Fruit fly (Drosophila melanogaster) whole organism, prepupa: ENCODE results near the gene SmydA-3.
A peak's percentile ranks its signal among the peaks of the same experiment; 100 is the strongest.

ENCODE experiments used
- Blimp-1 ChIP-seq: fragments of 200-800 bp; sonication (Bioruptor generic); optimal IDR thresholded peaks from 3 replicates; lab custom pipeline; 2017; ENCODE audit warnings: missing biosample characterization, missing genetic modification characterization, mild to moderate bottlenecking, moderate library complexity, missing genetic modification reagents
- CG10669 ChIP-seq: fragments of 200-800 bp; sonication (Bioruptor generic); optimal IDR thresholded peaks from 3 replicates; lab custom pipeline; 2018; ENCODE audit warnings: missing biosample characterization, mild to moderate bottlenecking, missing genetic modification characterization, moderate library complexity
- CG11762 ChIP-seq: fragments of 200-800 bp; sonication (Bioruptor generic); optimal IDR thresholded peaks from 3 replicates; lab custom pipeline; 2016; ENCODE audit warnings: missing biosample characterization, missing genetic modification characterization; ENCODE audit not compliant: insufficient read depth
- CG11902 ChIP-seq: fragments of 200-800 bp; sonication (Bioruptor generic); optimal IDR thresholded peaks from 3 replicates; lab custom pipeline; 2016; ENCODE audit warnings: missing biosample characterization, missing genetic modification characterization
- CG15336 ChIP-seq: fragments of 200-800 bp; sonication (Bioruptor generic); IDR thresholded peaks from 2 replicates; pipeline ENCODE4 v1.3.6; 2022; ENCODE audit warnings: missing biosample characterization, missing genetic modification characterization
- CG1621 ChIP-seq: fragments of 200-800 bp; sonication (Bioruptor generic); optimal IDR thresholded peaks from 3 replicates; lab custom pipeline; 2018; ENCODE audit warnings: missing biosample characterization, mild to moderate bottlenecking, missing genetic modification characterization
- CG31627 ChIP-seq: fragments of 200-800 bp; sonication (Bioruptor generic); optimal IDR thresholded peaks from 3 replicates; lab custom pipeline; 2016; ENCODE audit warnings: missing biosample characterization, missing genetic modification characterization
- CG32006 ChIP-seq: fragments of 200-800 bp; sonication (Bioruptor generic); optimal IDR thresholded peaks from 3 replicates; lab custom pipeline; 2017; ENCODE audit warnings: missing biosample characterization, mild to moderate bottlenecking, missing genetic modification characterization
- CG34406 ChIP-seq: fragments of 200-800 bp; sonication (Bioruptor generic); optimal IDR thresholded peaks from 3 replicates; lab custom pipeline; 2016; ENCODE audit warnings: missing biosample characterization, missing genetic modification characterization
- CG3919 ChIP-seq: fragments of 200-800 bp; sonication (Bioruptor generic); optimal IDR thresholded peaks from 3 replicates; lab custom pipeline; 2016; ENCODE audit warnings: missing biosample characterization, missing genetic modification characterization
- CG4318 ChIP-seq: fragments of 200-800 bp; sonication (Bioruptor generic); optimal IDR thresholded peaks from 3 replicates; lab custom pipeline; 2017; ENCODE audit warnings: missing biosample characterization, mild to moderate bottlenecking, missing genetic modification characterization
- CG6163 ChIP-seq: fragments of 200-800 bp; sonication (Bioruptor generic); IDR thresholded peaks from 3 replicates; pipeline ENCODE4 v1.3.6; 2022; ENCODE audit warnings: missing biosample characterization, missing genetic modification characterization
- CG6276 ChIP-seq: fragments of 200-800 bp; sonication (Bioruptor generic); optimal IDR thresholded peaks from 2 replicates; lab custom pipeline; 2017; ENCODE audit warnings: missing biosample characterization, mild to moderate bottlenecking, missing genetic modification characterization
- CG6792 ChIP-seq: fragments of 200-800 bp; sonication (Bioruptor generic); optimal IDR thresholded peaks from 3 replicates; lab custom pipeline; 2016; ENCODE audit warnings: missing biosample characterization, missing genetic modification characterization
- CG8632 ChIP-seq: fragments of 200-800 bp; sonication (Bioruptor generic); optimal IDR thresholded peaks from 3 replicates; lab custom pipeline; 2016; ENCODE audit warnings: missing biosample characterization, missing genetic modification characterization
- CG9139 ChIP-seq: fragments of 200-800 bp; sonication (Bioruptor generic); optimal IDR thresholded peaks from 3 replicates; lab custom pipeline; 2017; ENCODE audit warnings: missing biosample characterization, mild to moderate bottlenecking, missing genetic modification characterization
- Eip75B ChIP-seq: fragments of 200-800 bp; sonication (Bioruptor generic); optimal IDR thresholded peaks from 3 replicates; lab custom pipeline; 2016; ENCODE audit warnings: missing biosample characterization, missing genetic modification characterization
- Eip93F ChIP-seq: fragments of 200-800 bp; sonication (Bioruptor generic); optimal IDR thresholded peaks from 2 replicates; lab custom pipeline; 2016; ENCODE audit warnings: missing biosample characterization, mild to moderate bottlenecking, missing genetic modification characterization
- Ets96B ChIP-seq: fragments of 200-800 bp; optimal IDR thresholded peaks from 2 replicates; lab custom pipeline; 2019; ENCODE audit warnings: missing biosample characterization, mild to moderate bottlenecking, missing genetic modification characterization, moderate library complexity
- Gug ChIP-seq: fragments of 200-800 bp; sonication (Bioruptor generic); IDR thresholded peaks from 2 replicates; pipeline ENCODE4 v1.3.6; 2022; ENCODE audit warnings: missing biosample characterization, missing genetic modification characterization
- Hr38 ChIP-seq: sonication (Bioruptor generic); optimal IDR thresholded peaks from 2 replicates; lab custom pipeline; 2016; ENCODE audit warnings: missing biosample characterization, missing genetic modification characterization
- Hr39 ChIP-seq: fragments of 200-800 bp; sonication (Bioruptor generic); optimal IDR thresholded peaks from 2 replicates; lab custom pipeline; 2016; ENCODE audit warnings: missing biosample characterization, missing genetic modification characterization
- Hr4 ChIP-seq: fragments of 200-800 bp; sonication (Bioruptor generic); optimal IDR thresholded peaks from 3 replicates; lab custom pipeline; 2016; ENCODE audit warnings: missing biosample characterization, missing genetic modification characterization
- Lpt ChIP-seq: fragments of 200-800 bp; sonication (Bioruptor generic); optimal IDR thresholded peaks from 3 replicates; lab custom pipeline; 2016; ENCODE audit warnings: missing biosample characterization, missing genetic modification characterization
- Met ChIP-seq: fragments of 200-800 bp; sonication (Bioruptor generic); optimal IDR thresholded peaks from 3 replicates; lab custom pipeline; 2016; ENCODE audit warnings: missing biosample characterization, missing genetic modification characterization
- Sox14 ChIP-seq: fragments of 200-800 bp; sonication (Bioruptor generic); optimal IDR thresholded peaks from 3 replicates; lab custom pipeline; 2016; ENCODE audit warnings: missing biosample characterization, missing genetic modification characterization
- Sox15 ChIP-seq: fragments of 200-800 bp; sonication (Bioruptor generic); optimal IDR thresholded peaks from 3 replicates; lab custom pipeline; 2016; ENCODE audit warnings: missing biosample characterization, missing genetic modification characterization
- achi ChIP-seq: fragments of 200-800 bp; sonication (Bioruptor generic); optimal IDR thresholded peaks from 3 replicates; lab custom pipeline; 2016; ENCODE audit warnings: missing biosample characterization, missing genetic modification characterization
- acj6 ChIP-seq: fragments of 200-800 bp; sonication (Bioruptor generic); optimal IDR thresholded peaks from 3 replicates; lab custom pipeline; 2016; ENCODE audit warnings: missing biosample characterization, missing genetic modification characterization
- dsx ChIP-seq: fragments of 200-800 bp; optimal IDR thresholded peaks from 3 replicates; lab custom pipeline; 2019; ENCODE audit warnings: missing biosample characterization, mild to moderate bottlenecking, missing genetic modification characterization, moderate library complexity; ENCODE audit not compliant: poor library complexity, severe bottlenecking
- esn ChIP-seq: fragments of 200-800 bp; sonication (Bioruptor generic); optimal IDR thresholded peaks from 2 replicates; lab custom pipeline; 2016; ENCODE audit warnings: missing biosample characterization, mild to moderate bottlenecking, missing genetic modification characterization, moderate library complexity
- fd59A ChIP-seq: fragments of 200-800 bp; sonication (Bioruptor generic); optimal IDR thresholded peaks from 2 replicates; lab custom pipeline; 2017; ENCODE audit warnings: missing biosample characterization, mild to moderate bottlenecking, missing genetic modification characterization, missing genetic modification reagents
- fkh ChIP-seq: fragments of 200-800 bp; sonication (Bioruptor generic); optimal IDR thresholded peaks from 3 replicates; lab custom pipeline; 2017; ENCODE audit warnings: missing biosample characterization, mild to moderate bottlenecking, missing genetic modification characterization, moderate library complexity
- lz ChIP-seq: fragments of 200-800 bp; sonication (Bioruptor generic); optimal IDR thresholded peaks from 3 replicates; lab custom pipeline; 2016; ENCODE audit warnings: missing biosample characterization, missing genetic modification characterization
- net ChIP-seq: fragments of 200-800 bp; sonication (Bioruptor generic); optimal IDR thresholded peaks from 3 replicates; lab custom pipeline; 2016; ENCODE audit warnings: missing biosample characterization, missing genetic modification characterization
- pdm3 ChIP-seq: fragments of 200-800 bp; sonication (Bioruptor generic); optimal IDR thresholded peaks from 3 replicates; lab custom pipeline; 2016; ENCODE audit warnings: missing biosample characterization, missing genetic modification characterization
- salr ChIP-seq, 2 experiments: fragments of 200-800 bp; sonication (Bioruptor generic); optimal IDR thresholded peaks; 3 replicates each; lab custom pipeline; 2016 to 2018; ENCODE audit warnings: missing biosample characterization in 2 of 2, missing genetic modification characterization in 2 of 2, mild to moderate bottlenecking in 1 of 2
- spab ChIP-seq: fragments of 200-800 bp; sonication (Bioruptor generic); optimal IDR thresholded peaks from 2 replicates; lab custom pipeline; 2017; ENCODE audit warnings: missing biosample characterization, mild to moderate bottlenecking, missing genetic modification characterization, missing genetic modification reagents
- ss ChIP-seq, 2 experiments: fragments of 200-800 bp; sonication (Bioruptor generic); optimal IDR thresholded peaks; 2 replicates in 1 of 2; 3 replicates in 1 of 2; lab custom pipeline; 2017 to 2018; ENCODE audit warnings: mild to moderate bottlenecking in 2 of 2, missing biosample characterization in 2 of 2, missing genetic modification characterization in 2 of 2, moderate library complexity in 1 of 2
- svp ChIP-seq: fragments of 200-800 bp; sonication (Bioruptor generic); peaks from one replicate; lab custom pipeline; 2016; ENCODE audit warnings: missing biosample characterization, missing genetic modification characterization
- topi ChIP-seq: fragments of 200-800 bp; sonication (Bioruptor generic); optimal IDR thresholded peaks from 3 replicates; lab custom pipeline; 2016; ENCODE audit warnings: missing biosample characterization, missing genetic modification characterization
- vri ChIP-seq: fragments of 200-800 bp; sonication (Bioruptor generic); optimal IDR thresholded peaks from 3 replicates; lab custom pipeline; 2016; ENCODE audit warnings: missing biosample characterization, mild to moderate bottlenecking, missing genetic modification characterization

The SmydA-3 gene

dm6 chr2L:10822620-10823019 is 27.3 kb upstream of the SmydA-3 start:
- TF ChIP-seq ss (GFP tag; optimal IDR thresholded peaks at IDR 0.05; lab: Kevin White, UChicago) (no peak), CG11902 (GFP tag; lab: Kevin White, UChicago) (no peak), CG9139 (GFP tag; lab: Kevin White, UChicago) (no peak), fkh (GFP tag; lab: Kevin White, UChicago) (peak; percentile 61)

DNA sequence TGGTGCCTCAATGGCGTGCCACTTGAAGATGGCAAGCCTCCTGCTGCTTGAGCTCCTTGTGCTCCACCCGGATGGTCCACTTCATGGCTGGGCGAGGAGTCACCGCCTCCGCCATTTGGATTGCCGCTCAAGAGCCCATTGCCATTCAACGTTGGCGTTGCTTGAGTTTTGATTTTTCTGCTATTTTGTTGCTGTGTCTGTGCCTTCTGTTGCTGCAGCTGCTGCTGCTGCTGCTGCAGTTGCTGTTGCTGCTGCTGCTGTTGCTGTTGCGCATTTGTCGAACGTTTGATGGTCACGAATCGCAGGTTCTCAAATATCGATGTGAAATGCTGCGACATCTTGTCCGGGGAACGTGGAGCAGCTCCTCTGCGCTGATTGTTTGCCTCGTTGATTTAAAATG is 18.4 kb upstream of the SmydA-3 start:
- no peak for TF ChIP-seq CG31627
- no peak for TF ChIP-seq pdm3 (GFP tag; lab: Kevin White, UChicago)
- no peak for TF ChIP-seq Eip75B (GFP tag; lab: Kevin White, UChicago)
- TF ChIP-seq fd59A (GFP tag; lab: Kevin White, UChicago): no peak
- no peak for TF ChIP-seq Sox14 (GFP tag; lab: Kevin White, UChicago)
- TF ChIP-seq achi (GFP tag; lab: Kevin White, UChicago): no peak
- TF ChIP-seq CG4318 (GFP tag; lab: Kevin White, UChicago): no peak
- no peak for TF ChIP-seq Met (GFP tag; lab: Kevin White, UChicago)
- TF ChIP-seq CG34406: no peak
- TF ChIP-seq CG8632: no peak
- TF ChIP-seq acj6 (GFP tag; lab: Kevin White, UChicago): no peak
- TF ChIP-seq, all 60 proteins: peak for 0

- TF ChIP-seq net (GFP tag; lab: Kevin White, UChicago): no peak
- TF ChIP-seq CG6792 (GFP tag; lab: Kevin White, UChicago): no peak
- TF ChIP-seq spab: no peak
- no peak for TF ChIP-seq Sox15 (GFP tag; lab: Kevin White, UChicago)
- TF ChIP-seq CG6276 (GFP tag; lab: Kevin White, UChicago): no peak
- TF ChIP-seq Eip75B (GFP tag; lab: Kevin White, UChicago): no peak
- TF ChIP-seq Ets96B (tag; lab: Kevin White, UChicago): no peak
- TF ChIP-seq svp (GFP tag; lab: Kevin White, UChicago): no peak
- no peak for TF ChIP-seq CG31627
- no peak for TF ChIP-seq Gug (GFP tag; lab: Robert Waterston, UW)
- TF ChIP-seq salr (GFP tag; optimal IDR thresholded peaks at IDR 0.05; lab: Kevin White, UChicago): no peak
- TF ChIP-seq esn (GFP tag; lab: Kevin White, UChicago): no peak
- TF ChIP-seq Hr39 (GFP tag; lab: Kevin White, UChicago): no peak
- TF ChIP-seq vri (GFP tag; lab: Kevin White, UChicago): no peak
These were observed 12.4 kb upstream of the SmydA-3 start, which contains the start of gene Nos for dm6 chr2L:10837491-10837890. Gene Nos, minus strand, starts transcription at chr2L:10837511.

DNA sequence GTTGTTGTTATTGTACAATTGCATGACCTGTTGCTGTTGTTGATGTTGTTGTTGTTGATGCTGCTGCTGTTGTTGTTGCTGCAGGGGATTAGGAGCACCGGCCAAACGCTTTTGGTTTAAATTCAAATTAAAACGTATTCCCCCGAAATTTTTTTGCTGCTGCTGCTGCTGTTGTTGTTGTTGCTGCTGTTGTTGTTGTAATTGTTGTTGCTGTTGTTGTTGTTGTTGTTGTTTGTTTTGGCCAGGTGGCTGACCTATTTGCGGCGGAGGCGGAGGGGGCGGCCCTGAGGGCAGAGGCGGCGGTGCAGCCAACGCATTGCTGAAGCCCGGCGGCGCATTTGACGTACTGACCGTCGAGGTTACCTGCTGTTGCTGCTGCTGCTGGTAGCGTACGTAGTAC is 8.3 kb upstream of the SmydA-3 start:
- TF ChIP-seq dsx (no peak), net (GFP tag; lab: Kevin White, UChicago) (no peak), Hr38 (GFP tag; lab: Kevin White, UChicago) (no peak), Eip75B (GFP tag; lab: Kevin White, UChicago) (no peak), CG6163 (GFP tag; lab: Robert Waterston, UW) (no peak), achi (GFP tag; lab: Kevin White, UChicago) (no peak), fkh (GFP tag; lab: Kevin White, UChicago) (no peak), Gug (GFP tag; lab: Robert Waterston, UW) (no peak), CG32006 (GFP tag; lab: Kevin White, UChicago) (no peak), CG9139 (GFP tag; lab: Kevin White, UChicago) (no peak)

DNA sequence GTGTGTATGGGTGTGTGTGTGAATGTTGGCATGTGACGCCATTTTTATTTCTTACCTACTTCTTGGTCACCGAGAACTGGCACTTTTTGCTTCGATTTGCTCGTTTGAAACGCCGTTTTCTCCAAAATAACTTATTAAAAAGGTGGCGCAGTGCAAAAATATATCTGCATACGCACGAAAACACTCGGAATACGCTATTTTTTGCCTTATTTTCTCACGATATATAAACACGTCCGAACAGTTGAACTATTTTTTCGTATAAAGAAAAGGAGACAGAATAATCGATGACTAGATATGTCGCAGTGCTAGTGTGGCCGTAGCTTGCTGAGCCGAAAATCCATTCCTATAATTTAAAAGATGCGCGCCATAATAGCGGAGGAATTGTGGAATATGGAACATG is 7.6 kb upstream of the SmydA-3 start, which contains the start of gene CG6700:
CG6700 (minus strand) TSS at position 272 of the 400 bp plus-strand sequence.
- TF ChIP-seq CG15336 (GFP tag; lab: Robert Waterston, UW) (no peak), pdm3 (GFP tag; lab: Kevin White, UChicago) (no peak), Eip93F (no peak), CG6163 (GFP tag; lab: Robert Waterston, UW) (no peak), spab (no peak), CG11762 (GFP tag; lab: Kevin White, UChicago) (no peak), CG10669 (GFP tag; lab: Kevin White, UChicago) (no peak), lz (no peak), Blimp-1 (GFP tag; lab: Kevin White, UChicago) (no peak), Eip75B (GFP tag; lab: Kevin White, UChicago) (no peak), Sox14 (GFP tag; lab: Kevin White, UChicago) (peak; percentile 70), Lpt (GFP tag; lab: Kevin White, UChicago) (no peak), fd59A (GFP tag; lab: Kevin White, UChicago) (no peak), CG8632 (no peak), topi (GFP tag; lab: Kevin White, UChicago) (no peak), svp (GFP tag; lab: Kevin White, UChicago) (peak; percentile 74), CG1621 (tag; lab: Kevin White, UChicago) (no peak), CG6792 (GFP tag; lab: Kevin White, UChicago) (no peak), CG6276 (GFP tag; lab: Kevin White, UChicago) (no peak), Hr4 (GFP tag; lab: Kevin White, UChicago) (no peak), CG4318 (GFP tag; lab: Kevin White, UChicago) (no peak), fkh (GFP tag; lab: Kevin White, UChicago) (no peak), CG3919 (GFP tag; lab: Kevin White, UChicago) (no peak)
